Fruit fly (Drosophila melanogaster): ENCODE data around the gene Sptr.

- no peak for TF ChIP-seq EcR (GFP tag; optimal IDR thresholded peaks at IDR 0.05)
- no peak for TF ChIP-seq Dll (optimal IDR thresholded peaks at IDR 0.05)
- TF ChIP-seq pan (optimal IDR thresholded peaks at IDR 0.05), result no peak
- TF ChIP-seq CG8478 (optimal IDR thresholded peaks at IDR 0.05), result no peak
These were observed 3.1 kb downstream of the Sptr start, which contains the start of gene Es2 for dm6 chrX:8461147-8461546.
